Fruit fly (Drosophila melanogaster) whole organism, prepupa: Measurements from ENCODE around the gene GAPsec.

ENCODE experiments used
- CG10631 ChIP-seq: fragments of 200-800 bp; sonication (Bioruptor generic); optimal IDR thresholded peaks from 2 replicates; lab custom pipeline; 2016; ENCODE audit warnings: missing biosample characterization, missing genetic modification characterization
- CG10669 ChIP-seq: fragments of 200-800 bp; sonication (Bioruptor generic); optimal IDR thresholded peaks from 3 replicates; lab custom pipeline; 2018; ENCODE audit warnings: missing biosample characterization, mild to moderate bottlenecking, missing genetic modification characterization, moderate library complexity
- CG11762 ChIP-seq: fragments of 200-800 bp; sonication (Bioruptor generic); optimal IDR thresholded peaks from 3 replicates; lab custom pipeline; 2016; ENCODE audit warnings: missing biosample characterization, missing genetic modification characterization; ENCODE audit not compliant: insufficient read depth
- CG11902 ChIP-seq: fragments of 200-800 bp; sonication (Bioruptor generic); optimal IDR thresholded peaks from 3 replicates; lab custom pipeline; 2016; ENCODE audit warnings: missing biosample characterization, missing genetic modification characterization
- CG15336 ChIP-seq: fragments of 200-800 bp; sonication (Bioruptor generic); IDR thresholded peaks from 2 replicates; pipeline ENCODE4 v1.3.6; 2022; ENCODE audit warnings: missing biosample characterization, missing genetic modification characterization
- CG1621 ChIP-seq: fragments of 200-800 bp; sonication (Bioruptor generic); optimal IDR thresholded peaks from 3 replicates; lab custom pipeline; 2018; ENCODE audit warnings: missing biosample characterization, mild to moderate bottlenecking, missing genetic modification characterization
- CG3032 ChIP-seq: fragments of 200-800 bp; optimal IDR thresholded peaks from 2 replicates; lab custom pipeline; 2019; ENCODE audit warnings: missing biosample characterization, mild to moderate bottlenecking, missing genetic modification characterization, moderate library complexity
- CG32006 ChIP-seq: fragments of 200-800 bp; sonication (Bioruptor generic); optimal IDR thresholded peaks from 3 replicates; lab custom pipeline; 2017; ENCODE audit warnings: missing biosample characterization, mild to moderate bottlenecking, missing genetic modification characterization
- CG34406 ChIP-seq: fragments of 200-800 bp; sonication (Bioruptor generic); optimal IDR thresholded peaks from 3 replicates; lab custom pipeline; 2016; ENCODE audit warnings: missing biosample characterization, missing genetic modification characterization
- CG3919 ChIP-seq: fragments of 200-800 bp; sonication (Bioruptor generic); optimal IDR thresholded peaks from 3 replicates; lab custom pipeline; 2016; ENCODE audit warnings: missing biosample characterization, missing genetic modification characterization
- CG6163 ChIP-seq: fragments of 200-800 bp; sonication (Bioruptor generic); IDR thresholded peaks from 3 replicates; pipeline ENCODE4 v1.3.6; 2022; ENCODE audit warnings: missing biosample characterization, missing genetic modification characterization
- CG6276 ChIP-seq: fragments of 200-800 bp; sonication (Bioruptor generic); optimal IDR thresholded peaks from 2 replicates; lab custom pipeline; 2017; ENCODE audit warnings: missing biosample characterization, mild to moderate bottlenecking, missing genetic modification characterization
- CG6792 ChIP-seq: fragments of 200-800 bp; sonication (Bioruptor generic); optimal IDR thresholded peaks from 3 replicates; lab custom pipeline; 2016; ENCODE audit warnings: missing biosample characterization, missing genetic modification characterization
- CG6808 ChIP-seq: fragments of 200-800 bp; sonication (Bioruptor generic); optimal IDR thresholded peaks from 3 replicates; lab custom pipeline; 2017; ENCODE audit warnings: missing biosample characterization, missing genetic modification characterization, mild to moderate bottlenecking, moderate library complexity, missing genetic modification reagents
- CG8119 ChIP-seq: fragments of 200-800 bp; sonication (Bioruptor generic); IDR thresholded peaks from 3 replicates; pipeline ENCODE4 v1.3.6; 2022; ENCODE audit warnings: missing biosample characterization, missing genetic modification characterization
- CG8632 ChIP-seq: fragments of 200-800 bp; sonication (Bioruptor generic); optimal IDR thresholded peaks from 3 replicates; lab custom pipeline; 2016; ENCODE audit warnings: missing biosample characterization, missing genetic modification characterization
- CG9139 ChIP-seq: fragments of 200-800 bp; sonication (Bioruptor generic); optimal IDR thresholded peaks from 3 replicates; lab custom pipeline; 2017; ENCODE audit warnings: missing biosample characterization, mild to moderate bottlenecking, missing genetic modification characterization
- Eip75B ChIP-seq: fragments of 200-800 bp; sonication (Bioruptor generic); optimal IDR thresholded peaks from 3 replicates; lab custom pipeline; 2016; ENCODE audit warnings: missing biosample characterization, missing genetic modification characterization
- Eip78C ChIP-seq: fragments of 200-800 bp; sonication (Bioruptor generic); peaks from one replicate; lab custom pipeline; 2016; ENCODE audit warnings: missing biosample characterization, missing genetic modification characterization
- Ets96B ChIP-seq: fragments of 200-800 bp; optimal IDR thresholded peaks from 2 replicates; lab custom pipeline; 2019; ENCODE audit warnings: missing biosample characterization, mild to moderate bottlenecking, missing genetic modification characterization, moderate library complexity
- Gug ChIP-seq: fragments of 200-800 bp; sonication (Bioruptor generic); IDR thresholded peaks from 2 replicates; pipeline ENCODE4 v1.3.6; 2022; ENCODE audit warnings: missing biosample characterization, missing genetic modification characterization
- Hr39 ChIP-seq: fragments of 200-800 bp; sonication (Bioruptor generic); optimal IDR thresholded peaks from 2 replicates; lab custom pipeline; 2016; ENCODE audit warnings: missing biosample characterization, missing genetic modification characterization
- Hr4 ChIP-seq: fragments of 200-800 bp; sonication (Bioruptor generic); optimal IDR thresholded peaks from 3 replicates; lab custom pipeline; 2016; ENCODE audit warnings: missing biosample characterization, missing genetic modification characterization
- Met ChIP-seq: fragments of 200-800 bp; sonication (Bioruptor generic); optimal IDR thresholded peaks from 3 replicates; lab custom pipeline; 2016; ENCODE audit warnings: missing biosample characterization, missing genetic modification characterization
- OdsH ChIP-seq: fragments of 200-800 bp; sonication (Bioruptor generic); optimal IDR thresholded peaks from 3 replicates; lab custom pipeline; 2016; ENCODE audit warnings: missing biosample characterization, missing genetic modification characterization
- Sox102F ChIP-seq: fragments of 200-800 bp; sonication (Bioruptor generic); optimal IDR thresholded peaks from 2 replicates; lab custom pipeline; 2016; ENCODE audit warnings: missing biosample characterization, mild to moderate bottlenecking, missing genetic modification characterization
- Sox15 ChIP-seq: fragments of 200-800 bp; sonication (Bioruptor generic); optimal IDR thresholded peaks from 3 replicates; lab custom pipeline; 2016; ENCODE audit warnings: missing biosample characterization, missing genetic modification characterization
- achi ChIP-seq: fragments of 200-800 bp; sonication (Bioruptor generic); optimal IDR thresholded peaks from 3 replicates; lab custom pipeline; 2016; ENCODE audit warnings: missing biosample characterization, missing genetic modification characterization
- acj6 ChIP-seq: fragments of 200-800 bp; sonication (Bioruptor generic); optimal IDR thresholded peaks from 3 replicates; lab custom pipeline; 2016; ENCODE audit warnings: missing biosample characterization, missing genetic modification characterization
- dac ChIP-seq: fragments of 200-800 bp; sonication (Bioruptor generic); optimal IDR thresholded peaks from 2 replicates; lab custom pipeline; 2017; ENCODE audit warnings: missing biosample characterization, mild to moderate bottlenecking, missing genetic modification characterization
- dsx ChIP-seq: fragments of 200-800 bp; optimal IDR thresholded peaks from 3 replicates; lab custom pipeline; 2019; ENCODE audit warnings: missing biosample characterization, mild to moderate bottlenecking, missing genetic modification characterization, moderate library complexity; ENCODE audit not compliant: poor library complexity, severe bottlenecking
- esn ChIP-seq: fragments of 200-800 bp; sonication (Bioruptor generic); optimal IDR thresholded peaks from 2 replicates; lab custom pipeline; 2016; ENCODE audit warnings: missing biosample characterization, mild to moderate bottlenecking, missing genetic modification characterization, moderate library complexity
- lz ChIP-seq: fragments of 200-800 bp; sonication (Bioruptor generic); optimal IDR thresholded peaks from 3 replicates; lab custom pipeline; 2016; ENCODE audit warnings: missing biosample characterization, missing genetic modification characterization
- pdm3 ChIP-seq: fragments of 200-800 bp; sonication (Bioruptor generic); optimal IDR thresholded peaks from 3 replicates; lab custom pipeline; 2016; ENCODE audit warnings: missing biosample characterization, missing genetic modification characterization
- spab ChIP-seq: fragments of 200-800 bp; sonication (Bioruptor generic); optimal IDR thresholded peaks from 2 replicates; lab custom pipeline; 2017; ENCODE audit warnings: missing biosample characterization, mild to moderate bottlenecking, missing genetic modification characterization, missing genetic modification reagents
- ss ChIP-seq, 2 experiments: fragments of 200-800 bp; sonication (Bioruptor generic); optimal IDR thresholded peaks; 2 replicates in 1 of 2; 3 replicates in 1 of 2; lab custom pipeline; 2017 to 2018; ENCODE audit warnings: mild to moderate bottlenecking in 2 of 2, missing biosample characterization in 2 of 2, missing genetic modification characterization in 2 of 2, moderate library complexity in 1 of 2
- svp ChIP-seq: fragments of 200-800 bp; sonication (Bioruptor generic); peaks from one replicate; lab custom pipeline; 2016; ENCODE audit warnings: missing biosample characterization, missing genetic modification characterization
- topi ChIP-seq: fragments of 200-800 bp; sonication (Bioruptor generic); optimal IDR thresholded peaks from 3 replicates; lab custom pipeline; 2016; ENCODE audit warnings: missing biosample characterization, missing genetic modification characterization
- vri ChIP-seq: fragments of 200-800 bp; sonication (Bioruptor generic); optimal IDR thresholded peaks from 3 replicates; lab custom pipeline; 2016; ENCODE audit warnings: missing biosample characterization, mild to moderate bottlenecking, missing genetic modification characterization

The GAPsec gene

dm6 chr3L:8661793-8662669, 38.3 kb upstream of the GAPsec start:
- no peak for TF ChIP-seq CG6276
- TF ChIP-seq CG6792, result peak; percentile 38
- peak; percentile 33 for TF ChIP-seq OdsH (GFP tag; lab: Kevin White, UChicago)
- TF ChIP-seq Eip78C, result peak; percentile 89
- TF ChIP-seq CG11902, result peak; percentile 4
- TF ChIP-seq CG11762, result peak; percentile 1
- TF ChIP-seq lz (GFP tag; lab: Kevin White, UChicago), result no peak
- no peak for TF ChIP-seq CG15336 (GFP tag; lab: Robert Waterston, UW)
- peak; percentile 32 for TF ChIP-seq Met (GFP tag; lab: Kevin White, UChicago)
- peak; percentile 29 for TF ChIP-seq esn
- TF ChIP-seq topi, result peak; percentile 14
- peak; percentile 28 for TF ChIP-seq CG10669 (GFP tag; lab: Kevin White, UChicago)
- peak; percentile 30 for TF ChIP-seq dsx (GFP tag; lab: Kevin White, UChicago)
- TF ChIP-seq vri (GFP tag; lab: Kevin White, UChicago), result no peak
- peak; percentile 19 for TF ChIP-seq acj6 (GFP tag; lab: Kevin White, UChicago)
- peak; percentile 3 for TF ChIP-seq Hr39 (GFP tag; lab: Kevin White, UChicago)
- TF ChIP-seq Sox15 (GFP tag; lab: Kevin White, UChicago), result peak; percentile 9
- TF ChIP-seq CG3032 (tag; lab: Kevin White, UChicago), result peak; percentile 45
- peak; percentile 19 for TF ChIP-seq Sox102F
- peak; percentile 47 for TF ChIP-seq pdm3 (GFP tag; lab: Kevin White, UChicago)
- peak; percentile 37 for TF ChIP-seq spab (GFP tag; lab: Kevin White, UChicago)
- TF ChIP-seq CG32006 (GFP tag; lab: Kevin White, UChicago), result no peak
- peak; percentile 33 for TF ChIP-seq CG6808
- no peak for TF ChIP-seq dac (GFP tag; lab: Kevin White, UChicago)
- peak; percentile 32 for TF ChIP-seq CG10631 (GFP tag; lab: Kevin White, UChicago)
- peak; percentile 11 for TF ChIP-seq Eip75B
- peak; percentile 42 for TF ChIP-seq CG8632 (GFP tag; lab: Kevin White, UChicago)
- TF ChIP-seq CG9139 (GFP tag; lab: Kevin White, UChicago), result peak; percentile 3
- peak; percentile 36 for TF ChIP-seq achi (GFP tag; lab: Kevin White, UChicago)
- peak; percentile 48 for TF ChIP-seq Ets96B (tag; lab: Kevin White, UChicago)
- TF ChIP-seq Hr4, result no peak
- peak; percentile 85 for TF ChIP-seq svp (GFP tag; lab: Kevin White, UChicago)
- peak; percentile 39 for TF ChIP-seq CG34406
- peak; percentile 25 for TF ChIP-seq CG3919 (GFP tag; lab: Kevin White, UChicago)
- peak; percentile 21 for TF ChIP-seq CG1621
- TF ChIP-seq ss (GFP tag; optimal IDR thresholded peaks at IDR 0.05; lab: Kevin White, UChicago), result peak in 1 of 2 experiments; percentile 32
- TF ChIP-seq Gug (GFP tag; lab: Robert Waterston, UW), result no peak

- TF ChIP-seq CG6276 (no peak), CG1621 (peak; percentile 6)
Observed at dm6 chr3L:8660800-8661199, 37.1 kb upstream of the GAPsec start.

- TF ChIP-seq Eip78C (peak; percentile 42), CG6163 (GFP tag; lab: Robert Waterston, UW) (no peak), CG8119 (GFP tag; lab: Robert Waterston, UW) (no peak), svp (GFP tag; lab: Kevin White, UChicago) (peak; percentile 49)
Observed at dm6 chr3L:8659601-8660000, 35.9 kb upstream of the GAPsec start.
